Fruit fly (Drosophila melanogaster) whole organism, embryonic: ENCODE results near the gene CaMKI.

Experiments used
- CG11560 ChIP-seq: fragments of 200-800 bp; sonication (Bioruptor generic); IDR thresholded peaks from 3 replicates; pipeline ENCODE4 v1.3.6; 2022; ENCODE audit warnings: missing biosample characterization, missing genetic modification characterization
- CG11695 ChIP-seq: fragments of 200-800 bp; sonication (Bioruptor generic); IDR thresholded peaks from 3 replicates; pipeline ENCODE4 v1.3.6; 2022; ENCODE audit warnings: missing biosample characterization, missing genetic modification characterization
- CG12236 ChIP-seq: fragments of 200-800 bp; sonication (Bioruptor generic); optimal IDR thresholded peaks from 2 replicates; lab custom pipeline; 2016; ENCODE audit warnings: missing biosample characterization, missing genetic modification characterization
- CG12659 ChIP-seq: fragments of 200-800 bp; sonication (Bioruptor generic); optimal IDR thresholded peaks from 3 replicates; lab custom pipeline; 2017; ENCODE audit warnings: mild to moderate bottlenecking, missing biosample characterization, missing genetic modification reagents, missing genetic modification characterization
- CG1647 ChIP-seq: fragments of 200-800 bp; sonication (Bioruptor generic); optimal IDR thresholded peaks from 3 replicates; lab custom pipeline; 2016; ENCODE audit warnings: missing biosample characterization, missing genetic modification characterization
- CG16813 ChIP-seq: fragments of 200-800 bp; sonication (Bioruptor generic); IDR thresholded peaks from 3 replicates; pipeline ENCODE4 v1.3.6; 2022; ENCODE audit warnings: missing biosample characterization, missing genetic modification characterization; ENCODE audit not compliant: partially characterized antibody
- CG17829 ChIP-seq: fragments of 200-800 bp; optimal IDR thresholded peaks from 2 replicates; lab custom pipeline; 2019; ENCODE audit warnings: missing biosample characterization, mild to moderate bottlenecking, missing genetic modification characterization, moderate library complexity
- CG18599 ChIP-seq: fragments of 200-800 bp; sonication (Bioruptor generic); optimal IDR thresholded peaks from 3 replicates; lab custom pipeline; 2017; ENCODE audit warnings: missing biosample characterization, missing genetic modification characterization, mild to moderate bottlenecking, moderate library complexity, missing genetic modification reagents
- CG2129 ChIP-seq: fragments of 200-800 bp; sonication (Bioruptor generic); IDR thresholded peaks from 2 replicates; pipeline ENCODE4 v1.3.6; 2022; ENCODE audit warnings: missing biosample characterization, missing genetic modification characterization; ENCODE audit not compliant: partially characterized antibody
- CG2199 ChIP-seq: fragments of 200-800 bp; sonication (Bioruptor generic); IDR thresholded peaks from 3 replicates; pipeline ENCODE4 v1.3.6; 2022; ENCODE audit warnings: missing biosample characterization, missing genetic modification characterization
- CG3995 ChIP-seq: fragments of 200-800 bp; sonication (Bioruptor generic); optimal IDR thresholded peaks from 3 replicates; lab custom pipeline; 2016; ENCODE audit warnings: missing biosample characterization, missing genetic modification characterization
- CG42726 ChIP-seq: fragments of 200-800 bp; sonication (Bioruptor generic); IDR thresholded peaks from 2 replicates; pipeline ENCODE4 v1.3.6; 2022; ENCODE audit warnings: missing biosample characterization, missing genetic modification characterization; ENCODE audit not compliant: partially characterized antibody
- CG4360 ChIP-seq: fragments of 200-800 bp; sonication (Bioruptor generic); IDR thresholded peaks from 2 replicates; pipeline ENCODE4 v1.3.6; 2022; ENCODE audit warnings: missing biosample characterization, missing genetic modification characterization
- CG4820 ChIP-seq: fragments of 200-800 bp; sonication (Bioruptor generic); optimal IDR thresholded peaks from 3 replicates; lab custom pipeline; 2016; ENCODE audit warnings: missing biosample characterization, missing genetic modification characterization
- CG6175 ChIP-seq: fragments of 200-800 bp; sonication (Bioruptor generic); IDR thresholded peaks from 3 replicates; pipeline ENCODE4 v1.3.6; 2022; ENCODE audit warnings: missing biosample characterization, missing genetic modification characterization
- CG6765 ChIP-seq: fragments of 200-800 bp; sonication (Bioruptor generic); optimal IDR thresholded peaks from 3 replicates; lab custom pipeline; 2017; ENCODE audit warnings: missing biosample characterization, mild to moderate bottlenecking, missing genetic modification characterization
- CG6791 ChIP-seq: fragments of 200-800 bp; sonication (Bioruptor generic); IDR thresholded peaks from 3 replicates; pipeline ENCODE4 v1.3.6; 2022; ENCODE audit warnings: missing biosample characterization, missing genetic modification characterization; ENCODE audit not compliant: partially characterized antibody
- CG6854 ChIP-seq: fragments of 200-800 bp; sonication (Bioruptor generic); optimal IDR thresholded peaks from 3 replicates; lab custom pipeline; 2017; ENCODE audit warnings: missing biosample characterization, mild to moderate bottlenecking, missing genetic modification characterization
- CG7357 ChIP-seq: fragments of 200-800 bp; sonication (Bioruptor generic); IDR thresholded peaks from 3 replicates; pipeline ENCODE4 v1.3.6; 2022; ENCODE audit warnings: missing biosample characterization, missing genetic modification characterization
- CG8765 ChIP-seq: fragments of 200-800 bp; sonication (Bioruptor generic); IDR thresholded peaks from 2 replicates; pipeline ENCODE4 v1.3.6; 2022; ENCODE audit warnings: missing biosample characterization, missing genetic modification characterization
- CTCF ChIP-seq: fragments of 200-800 bp; sonication (Bioruptor generic); optimal IDR thresholded peaks from 2 replicates; lab custom pipeline; 2017; ENCODE audit warnings: missing biosample characterization, mild to moderate bottlenecking, missing genetic modification characterization, moderate library complexity
- Chrac-16 ChIP-seq: fragments of 200-800 bp; sonication (Bioruptor generic); optimal IDR thresholded peaks from 3 replicates; lab custom pipeline; 2016; ENCODE audit warnings: missing biosample characterization, missing genetic modification characterization
- Dref ChIP-seq: fragments of 200-800 bp; sonication (Bioruptor generic); IDR thresholded peaks from 2 replicates; pipeline ENCODE4 v1.3.6; 2022; ENCODE audit warnings: missing biosample characterization, missing genetic modification characterization
- HLH54F ChIP-seq: fragments of 200-800 bp; sonication (Bioruptor generic); optimal IDR thresholded peaks from 3 replicates; lab custom pipeline; 2016; ENCODE audit warnings: missing biosample characterization, missing genetic modification characterization
- Hr3 ChIP-seq: fragments of 200-800 bp; sonication (Bioruptor generic); optimal IDR thresholded peaks from 3 replicates; lab custom pipeline; 2016; ENCODE audit warnings: missing biosample characterization, missing genetic modification characterization
- Nf-YC ChIP-seq: fragments of 200-800 bp; optimal IDR thresholded peaks from 3 replicates; lab custom pipeline; 2019; ENCODE audit warnings: missing biosample characterization, mild to moderate bottlenecking, missing genetic modification characterization, moderate library complexity
- Sry-δ ChIP-seq: fragments of 200-800 bp; sonication (Bioruptor generic); optimal IDR thresholded peaks from 2 replicates; lab custom pipeline; 2016; ENCODE audit warnings: missing biosample characterization, missing genetic modification characterization
- Trl ChIP-seq, 3 experiments: fragments of >200 bp in 2 of 3; fragments of 200-800 bp in 1 of 3; sonication (Bioruptor generic) in 1 of 3; optimal IDR thresholded peaks; 2 replicates in 1 of 3; 3 replicates in 2 of 3; lab custom pipeline; 2016 to 2017; ENCODE audit warnings: missing biosample characterization in 1 of 3, missing genetic modification characterization in 1 of 3
- YL-1 ChIP-seq: fragments of 200-800 bp; sonication (Bioruptor generic); optimal IDR thresholded peaks from 3 replicates; lab custom pipeline; 2017; ENCODE audit warnings: missing biosample characterization, mild to moderate bottlenecking, missing genetic modification characterization
- amos ChIP-seq: fragments of 200-800 bp; sonication (Bioruptor generic); IDR thresholded peaks from 2 replicates; pipeline ENCODE4 v1.3.6; 2022; ENCODE audit warnings: missing biosample characterization, missing genetic modification characterization; ENCODE audit not compliant: partially characterized antibody
- ara ChIP-seq: fragments of 200-800 bp; sonication (Bioruptor generic); IDR thresholded peaks from 2 replicates; pipeline ENCODE4 v1.3.6; 2022; ENCODE audit warnings: missing biosample characterization, missing genetic modification characterization
- bsh ChIP-seq, 2 experiments: fragments of 200-800 bp; sonication (Bioruptor generic); optimal IDR thresholded peaks; 2 replicates each; lab custom pipeline; 2017 to 2018; ENCODE audit warnings: mild to moderate bottlenecking in 2 of 2, missing biosample characterization in 2 of 2, missing genetic modification characterization in 2 of 2, moderate library complexity in 1 of 2
- caup ChIP-seq: fragments of 200-800 bp; sonication (Bioruptor generic); optimal IDR thresholded peaks from 3 replicates; lab custom pipeline; 2017; ENCODE audit warnings: missing biosample characterization, mild to moderate bottlenecking, missing genetic modification characterization, moderate library complexity; ENCODE audit not compliant: severe bottlenecking
- chif ChIP-seq, 2 experiments: fragments of 200-800 bp; sonication (Bioruptor generic); optimal IDR thresholded peaks; 3 replicates each; lab custom pipeline; 2016; ENCODE audit warnings: missing biosample characterization in 2 of 2, missing genetic modification characterization in 2 of 2
- croc ChIP-seq: fragments of 200-800 bp; sonication (Bioruptor generic); conservative IDR thresholded peaks from 3 replicates; pipeline ENCODE4 v1.3.6; 2022; ENCODE audit warnings: missing biosample characterization, missing genetic modification characterization
- cwo ChIP-seq: fragments of 200-800 bp; sonication (Bioruptor generic); optimal IDR thresholded peaks from 3 replicates; lab custom pipeline; 2017; ENCODE audit warnings: missing biosample characterization, missing genetic modification characterization, mild to moderate bottlenecking, moderate library complexity, missing genetic modification reagents
- fru ChIP-seq: fragments of >200 bp; optimal IDR thresholded peaks from 2 replicates; lab custom pipeline; 2017
- gro ChIP-seq: fragments of 200-800 bp; sonication (Bioruptor generic); optimal IDR thresholded peaks from 2 replicates; lab custom pipeline; 2016; ENCODE audit warnings: missing biosample characterization, missing genetic modification characterization
- gsb-n ChIP-seq: fragments of 200-800 bp; sonication (Bioruptor generic); optimal IDR thresholded peaks from 3 replicates; lab custom pipeline; 2018; ENCODE audit warnings: missing biosample characterization, mild to moderate bottlenecking, missing genetic modification characterization
- insv ChIP-seq, 2 experiments: fragments of 200-800 bp; sonication (Bioruptor generic); optimal IDR thresholded peaks; 3 replicates each; lab custom pipeline; 2016 to 2018; ENCODE audit warnings: missing biosample characterization in 2 of 2, missing genetic modification characterization in 2 of 2
- inv ChIP-seq: fragments of 200-800 bp; sonication (Bioruptor generic); IDR thresholded peaks from 2 replicates; pipeline ENCODE4 v1.3.6; 2022; ENCODE audit warnings: missing biosample characterization, missing genetic modification characterization; ENCODE audit not compliant: partially characterized antibody
- jumu ChIP-seq: fragments of 200-800 bp; sonication (Bioruptor generic); optimal IDR thresholded peaks from 3 replicates; lab custom pipeline; 2016; ENCODE audit warnings: missing biosample characterization, missing genetic modification characterization
- maf-S ChIP-seq: fragments of 200-800 bp; sonication (Bioruptor generic); optimal IDR thresholded peaks from 2 replicates; lab custom pipeline; 2016; ENCODE audit warnings: missing biosample characterization, missing genetic modification characterization
- onecut ChIP-seq: fragments of 200-800 bp; sonication (Bioruptor generic); IDR thresholded peaks from 2 replicates; pipeline ENCODE4 v1.3.6; 2022; ENCODE audit warnings: missing biosample characterization, missing genetic modification characterization
- p53 ChIP-seq: fragments of 200-800 bp; sonication (Bioruptor generic); optimal IDR thresholded peaks from 2 replicates; lab custom pipeline; 2016; ENCODE audit warnings: missing biosample characterization, missing genetic modification characterization
- pzg ChIP-seq: fragments of 200-800 bp; sonication (Bioruptor generic); optimal IDR thresholded peaks from 3 replicates; lab custom pipeline; 2018; ENCODE audit warnings: missing biosample characterization, mild to moderate bottlenecking, missing genetic modification characterization, moderate library complexity
- row ChIP-seq: fragments of 200-800 bp; sonication (Bioruptor generic); IDR thresholded peaks from 3 replicates; pipeline ENCODE4 v1.3.6; 2022; ENCODE audit warnings: missing biosample characterization, missing genetic modification characterization
- schlank ChIP-seq: fragments of 200-800 bp; sonication (Bioruptor generic); optimal IDR thresholded peaks from 2 replicates; lab custom pipeline; 2018; ENCODE audit warnings: missing biosample characterization, mild to moderate bottlenecking, missing genetic modification characterization
- trem ChIP-seq: fragments of 200-800 bp; optimal IDR thresholded peaks from 3 replicates; lab custom pipeline; 2019; ENCODE audit warnings: missing biosample characterization, mild to moderate bottlenecking, missing genetic modification characterization, moderate library complexity
- ttk ChIP-seq: fragments of 200-800 bp; sonication (Bioruptor generic); IDR thresholded peaks from 2 replicates; pipeline ENCODE4 v2.1.2; 2022; ENCODE audit warnings: missing biosample characterization, missing genetic modification characterization
- zen ChIP-seq: fragments of 200-800 bp; sonication (Bioruptor generic); optimal IDR thresholded peaks from 3 replicates; lab custom pipeline; 2018; ENCODE audit warnings: missing biosample characterization, mild to moderate bottlenecking, missing genetic modification characterization, moderate library complexity

CaMKI gene

DNA sequence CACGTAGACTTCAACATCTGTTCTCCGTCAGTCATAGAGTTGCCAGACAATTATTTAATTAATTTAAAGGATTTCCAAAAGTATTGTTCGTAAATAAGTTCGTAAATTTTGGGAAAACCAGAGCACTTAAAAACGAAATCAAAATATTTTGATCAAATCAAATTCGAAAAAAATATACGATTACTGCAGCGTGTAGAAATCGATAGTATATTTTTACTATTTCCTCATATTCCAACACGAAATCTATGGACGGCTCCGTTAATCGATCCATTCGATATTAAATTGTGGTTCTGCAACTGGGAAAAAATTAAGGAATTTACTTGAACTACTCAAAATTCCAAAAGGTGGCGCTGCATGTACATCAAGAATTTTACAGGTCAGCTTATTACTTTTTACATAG is 41.1 kb downstream of the CaMKI start (continued):
- TF ChIP-seq CG11560 (tag; lab: Robert Waterston, UW) (peak; percentile 99), ara (GFP tag; lab: Robert Waterston, UW) (no peak), CTCF (peak; percentile 97), cwo (GFP tag; lab: Kevin White, UChicago) (no peak), CG17829 (tag; lab: Kevin White, UChicago) (peak; percentile 74), Trl (optimal IDR thresholded peaks at IDR 0.05; lab: Kevin White, UChicago) (no peak), Trl (GFP tag; optimal IDR thresholded peaks at IDR 0.05; lab: Kevin White, UChicago) (peak; percentile 63), amos (GFP tag; lab: Robert Waterston, UW) (peak; percentile 97), gro (GFP tag; lab: Kevin White, UChicago) (peak; percentile 74), CG8765 (GFP tag; lab: Robert Waterston, UW) (no peak), CG2129 (GFP tag; lab: Robert Waterston, UW) (peak; percentile 84), CG1647 (no peak), CG6791 (peak; percentile 97), onecut (GFP tag; lab: Robert Waterston, UW) (peak; percentile 39), row (peak; percentile 67), Hr3 (GFP tag; lab: Kevin White, UChicago) (peak; percentile 39), CG6854 (no peak), CG3995 (GFP tag; lab: Kevin White, UChicago) (peak; percentile 21), p53 (GFP tag; lab: Kevin White, UChicago) (peak; percentile 59), croc (GFP tag; lab: Robert Waterston, UW) (no peak), inv (peak; percentile 92), CG12659 (GFP tag; lab: Kevin White, UChicago) (peak; percentile 78), chif (GFP tag; optimal IDR thresholded peaks at IDR 0.05; lab: Kevin White, UChicago) (peak; percentile 7 to 26), ttk (GFP tag; lab: Robert Waterston, UW) (no peak), YL-1 (GFP tag; lab: Kevin White, UChicago) (no peak), insv (GFP tag; optimal IDR thresholded peaks at IDR 0.05; lab: Kevin White, UChicago) (peak in 1 of 2 experiments; percentile 78), zen (peak; percentile 74), CG2199 (GFP tag; lab: Robert Waterston, UW) (peak; percentile 99), pzg (peak; percentile 89), jumu (GFP tag; lab: Kevin White, UChicago) (peak; percentile 43), CG4360 (GFP tag; lab: Robert Waterston, UW) (no peak), Sry-δ (GFP tag; lab: Kevin White, UChicago) (peak; percentile 88), CG12236 (GFP tag; lab: Kevin White, UChicago) (peak; percentile 15), Dref (GFP tag; lab: Robert Waterston, UW) (peak; percentile 93), CG16813 (GFP tag; lab: Robert Waterston, UW) (peak; percentile 94), CG4820 (GFP tag; lab: Kevin White, UChicago) (peak; percentile 30), CG42726 (GFP tag; lab: Robert Waterston, UW) (peak; percentile 95; the same call in 1 of the 2 replicates), bsh (GFP tag; optimal IDR thresholded peaks at IDR 0.05; lab: Kevin White, UChicago) (peak in 1 of 2 experiments; percentile 45), HLH54F (GFP tag; lab: Kevin White, UChicago) (peak; percentile 34), CG11695 (GFP tag; lab: Robert Waterston, UW) (0 out of 3 replicates have a peak, but pooled peaks have one; percentile 30), CG6765 (GFP tag; lab: Kevin White, UChicago) (no peak), gsb-n (tag; lab: Kevin White, UChicago) (peak; percentile 19), fru (lab: Kevin White, UChicago) (no peak), caup (GFP tag; lab: Kevin White, UChicago) (peak; percentile 40), Chrac-16 (GFP tag; lab: Kevin White, UChicago) (peak; percentile 50), schlank (tag; lab: Kevin White, UChicago) (no peak), CG18599 (GFP tag; lab: Kevin White, UChicago) (no peak), maf-S (GFP tag; lab: Kevin White, UChicago) (peak; percentile 34), trem (tag; lab: Kevin White, UChicago) (peak; percentile 81), CG6175 (GFP tag; lab: Robert Waterston, UW) (no peak), Nf-YC (tag; lab: Kevin White, UChicago) (peak; percentile 52), CG7357 (GFP tag; lab: Robert Waterston, UW) (no peak)
